Fruit fly (Drosophila melanogaster) whole organism, embryonic: ENCODE results near the gene CG11920.
A peak's percentile ranks its signal among the peaks of the same experiment; 100 is the strongest.

Experiments used
- Aef1 ChIP-seq: fragments of 200-800 bp; sonication (Bioruptor generic); IDR thresholded peaks from 3 replicates; pipeline ENCODE4 v1.3.6; 2022; ENCODE audit warnings: missing biosample characterization, missing genetic modification characterization
- B-H2 ChIP-seq: fragments of 200-800 bp; sonication (Bioruptor generic); optimal IDR thresholded peaks from 2 replicates; lab custom pipeline; 2018; ENCODE audit warnings: missing biosample characterization, mild to moderate bottlenecking, missing genetic modification characterization
- BEAF-32 ChIP-seq: fragments of 200-800 bp; sonication (Bioruptor generic); optimal IDR thresholded peaks from 3 replicates; lab custom pipeline; 2017; ENCODE audit warnings: missing biosample characterization, missing genetic modification characterization, mild to moderate bottlenecking, moderate library complexity, missing genetic modification reagents
- CG12104 ChIP-seq: fragments of 200-800 bp; sonication (Bioruptor generic); optimal IDR thresholded peaks from 3 replicates; lab custom pipeline; 2016; ENCODE audit warnings: missing biosample characterization, missing genetic modification characterization
- CG12219 ChIP-seq: fragments of 200-800 bp; sonication (Bioruptor generic); optimal IDR thresholded peaks from 3 replicates; lab custom pipeline; 2018; ENCODE audit warnings: missing biosample characterization, mild to moderate bottlenecking, missing genetic modification characterization
- CG12744 ChIP-seq: fragments of 200-800 bp; sonication (Bioruptor generic); optimal IDR thresholded peaks from 2 replicates; lab custom pipeline; 2016; ENCODE audit warnings: missing biosample characterization, missing genetic modification characterization
- CG15514 ChIP-seq: fragments of 200-800 bp; sonication (Bioruptor generic); optimal IDR thresholded peaks from 3 replicates; lab custom pipeline; 2017; ENCODE audit warnings: missing biosample characterization, missing genetic modification characterization, mild to moderate bottlenecking, moderate library complexity, missing genetic modification reagents
- CG1603 ChIP-seq: fragments of 200-800 bp; sonication (Bioruptor generic); optimal IDR thresholded peaks from 2 replicates; lab custom pipeline; 2019; ENCODE audit warnings: missing biosample characterization, mild to moderate bottlenecking, missing genetic modification characterization, moderate library complexity
- CG16813 ChIP-seq: fragments of 200-800 bp; sonication (Bioruptor generic); IDR thresholded peaks from 3 replicates; pipeline ENCODE4 v1.3.6; 2022; ENCODE audit warnings: missing biosample characterization, missing genetic modification characterization; ENCODE audit not compliant: partially characterized antibody
- CG16863 ChIP-seq: fragments of 200-800 bp; sonication (Bioruptor generic); optimal IDR thresholded peaks from 3 replicates; lab custom pipeline; 2016; ENCODE audit warnings: missing biosample characterization, missing genetic modification characterization
- CG18599 ChIP-seq: fragments of 200-800 bp; sonication (Bioruptor generic); optimal IDR thresholded peaks from 3 replicates; lab custom pipeline; 2017; ENCODE audit warnings: missing biosample characterization, missing genetic modification characterization, mild to moderate bottlenecking, moderate library complexity, missing genetic modification reagents
- CG18619 ChIP-seq: fragments of 200-800 bp; sonication (Bioruptor generic); optimal IDR thresholded peaks from 3 replicates; lab custom pipeline; 2017; ENCODE audit warnings: missing biosample characterization, mild to moderate bottlenecking, missing genetic modification characterization
- CG31224 ChIP-seq: fragments of 200-800 bp; sonication (Bioruptor generic); IDR thresholded peaks from 2 replicates; pipeline ENCODE4 v1.3.6; 2022; ENCODE audit warnings: missing biosample characterization, missing genetic modification characterization
- CG32767 ChIP-seq: fragments of 200-800 bp; sonication (Bioruptor generic); IDR thresholded peaks from 2 replicates; pipeline ENCODE4 v1.3.6; 2022; ENCODE audit warnings: missing biosample characterization, missing genetic modification characterization
- CG3281 ChIP-seq: fragments of 200-800 bp; sonication (Bioruptor generic); optimal IDR thresholded peaks from 3 replicates; lab custom pipeline; 2017; ENCODE audit warnings: missing biosample characterization, mild to moderate bottlenecking, missing genetic modification characterization
- CG6254 ChIP-seq: fragments of 200-800 bp; sonication (Bioruptor generic); optimal IDR thresholded peaks from 3 replicates; lab custom pipeline; 2017; ENCODE audit warnings: mild to moderate bottlenecking, missing biosample characterization, missing genetic modification reagents, missing genetic modification characterization
- CG8765 ChIP-seq: fragments of 200-800 bp; sonication (Bioruptor generic); IDR thresholded peaks from 2 replicates; pipeline ENCODE4 v1.3.6; 2022; ENCODE audit warnings: missing biosample characterization, missing genetic modification characterization
- CG9932 ChIP-seq: fragments of 200-800 bp; sonication (Bioruptor generic); IDR thresholded peaks from 2 replicates; pipeline ENCODE4 v1.3.6; 2022; ENCODE audit warnings: missing biosample characterization, missing genetic modification characterization
- Dip3 ChIP-seq: fragments of 200-800 bp; sonication (Bioruptor generic); optimal IDR thresholded peaks from 3 replicates; lab custom pipeline; 2016; ENCODE audit warnings: missing biosample characterization, missing genetic modification characterization
- Doc3 ChIP-seq: fragments of 200-800 bp; sonication (Bioruptor generic); IDR thresholded peaks from 3 replicates; pipeline ENCODE4 v1.3.6; 2022; ENCODE audit warnings: missing biosample characterization, missing genetic modification characterization; ENCODE audit not compliant: partially characterized antibody
- Eip74EF ChIP-seq, 2 experiments: fragments of 200-800 bp in 1 of 2; fragments of >200 bp in 1 of 2; sonication (Bioruptor generic) in 1 of 2; optimal IDR thresholded peaks; 2 replicates each; lab custom pipeline; 2017 to 2019; ENCODE audit warnings: missing biosample characterization in 2 of 2, missing genetic modification characterization in 2 of 2, mild to moderate bottlenecking in 1 of 2, moderate library complexity in 1 of 2
- HLH3B ChIP-seq: fragments of 200-800 bp; sonication (Bioruptor generic); IDR thresholded peaks from 2 replicates; pipeline ENCODE4 v1.3.6; 2022; ENCODE audit warnings: missing biosample characterization, missing genetic modification characterization
- HmgD ChIP-seq: fragments of 200-800 bp; sonication (Bioruptor generic); optimal IDR thresholded peaks from 3 replicates; lab custom pipeline; 2016; ENCODE audit warnings: missing biosample characterization, missing genetic modification characterization
- Hr3 ChIP-seq: fragments of 200-800 bp; sonication (Bioruptor generic); optimal IDR thresholded peaks from 3 replicates; lab custom pipeline; 2016; ENCODE audit warnings: missing biosample characterization, missing genetic modification characterization
- Meics ChIP-seq: fragments of 200-800 bp; sonication (Bioruptor generic); optimal IDR thresholded peaks from 2 replicates; lab custom pipeline; 2017; ENCODE audit warnings: missing biosample characterization, mild to moderate bottlenecking, missing genetic modification characterization
- Rx ChIP-seq: fragments of 200-800 bp; sonication (Bioruptor generic); IDR thresholded peaks from 2 replicates; pipeline ENCODE4 v1.3.6; 2022; ENCODE audit warnings: missing biosample characterization, missing genetic modification characterization
- Sox100B ChIP-seq: fragments of 200-800 bp; sonication (Bioruptor generic); optimal IDR thresholded peaks from 3 replicates; lab custom pipeline; 2018; ENCODE audit warnings: missing biosample characterization, mild to moderate bottlenecking, missing genetic modification characterization
- Stat92E ChIP-seq, 3 experiments: fragments of >200 bp in 2 of 3; fragments of 200-800 bp in 1 of 3; sonication (Bioruptor generic) in 1 of 3; optimal IDR thresholded peaks; 2 replicates each; lab custom pipeline; 2017 to 2019; ENCODE audit warnings: missing biosample characterization in 3 of 3, missing genetic modification characterization in 3 of 3, mild to moderate bottlenecking in 1 of 3, moderate library complexity in 1 of 3
- br ChIP-seq: fragments of >200 bp; optimal IDR thresholded peaks from 2 replicates; lab custom pipeline; 2017
- crp ChIP-seq, 2 experiments: fragments of 200-800 bp; sonication (Bioruptor generic); optimal IDR thresholded peaks; 2 replicates in 1 of 2; 3 replicates in 1 of 2; lab custom pipeline; 2017; ENCODE audit warnings: missing biosample characterization in 2 of 2, missing genetic modification characterization in 2 of 2, mild to moderate bottlenecking in 1 of 2, moderate library complexity in 1 of 2
- cwo ChIP-seq: fragments of 200-800 bp; sonication (Bioruptor generic); optimal IDR thresholded peaks from 3 replicates; lab custom pipeline; 2017; ENCODE audit warnings: missing biosample characterization, missing genetic modification characterization, mild to moderate bottlenecking, moderate library complexity, missing genetic modification reagents
- dmrt99B ChIP-seq: fragments of 200-800 bp; sonication (Bioruptor generic); optimal IDR thresholded peaks from 2 replicates; lab custom pipeline; 2018; ENCODE audit warnings: missing biosample characterization, mild to moderate bottlenecking, missing genetic modification characterization, moderate library complexity
- ems ChIP-seq: fragments of 200-800 bp; sonication (Bioruptor generic); optimal IDR thresholded peaks from 3 replicates; lab custom pipeline; 2016; ENCODE audit warnings: missing biosample characterization, missing genetic modification characterization
- hbn ChIP-seq: fragments of 200-800 bp; sonication (Bioruptor generic); IDR thresholded peaks from 2 replicates; pipeline ENCODE4 v1.3.6; 2022; ENCODE audit warnings: missing biosample characterization, missing genetic modification characterization; ENCODE audit not compliant: partially characterized antibody
- hkb ChIP-seq, 2 experiments: fragments of 200-800 bp in 1 of 2; fragments of >200 bp in 1 of 2; sonication (Bioruptor generic) in 1 of 2; IDR thresholded peaks in 1 of 2; optimal IDR thresholded peaks in 1 of 2; 2 replicates each; pipeline versions ENCODE4 v1.3.6 to Lab custom; 2017 to 2022; ENCODE audit warnings: missing biosample characterization in 1 of 2, missing genetic modification characterization in 1 of 2
- kay ChIP-seq: fragments of 200-800 bp; sonication (Bioruptor generic); optimal IDR thresholded peaks from 2 replicates; lab custom pipeline; 2016; ENCODE audit warnings: missing biosample characterization, missing genetic modification characterization
- klu ChIP-seq: fragments of 200-800 bp; sonication (Bioruptor generic); IDR thresholded peaks from 2 replicates; pipeline ENCODE4 v1.3.6; 2022; ENCODE audit warnings: missing biosample characterization, missing genetic modification characterization
- lilli ChIP-seq: fragments of 200-800 bp; sonication (Bioruptor generic); optimal IDR thresholded peaks from 3 replicates; lab custom pipeline; 2016; ENCODE audit warnings: missing biosample characterization, missing genetic modification characterization
- lov ChIP-seq, 2 experiments: fragments of 200-800 bp in 1 of 2; fragments of >200 bp in 1 of 2; sonication (Bioruptor generic) in 1 of 2; IDR thresholded peaks in 1 of 2; optimal IDR thresholded peaks in 1 of 2; 2 replicates in 1 of 2; 3 replicates in 1 of 2; pipeline versions ENCODE4 v1.3.6 to Lab custom; 2017 to 2022; ENCODE audit warnings: missing biosample characterization in 1 of 2, missing genetic modification characterization in 1 of 2
- nerfin-1 ChIP-seq: fragments of 200-800 bp; sonication (Bioruptor generic); optimal IDR thresholded peaks from 3 replicates; lab custom pipeline; 2019; ENCODE audit warnings: missing biosample characterization, mild to moderate bottlenecking, missing genetic modification characterization, moderate library complexity
- odd ChIP-seq: fragments of 200-800 bp; sonication (Bioruptor generic); optimal IDR thresholded peaks from 2 replicates; lab custom pipeline; 2017; ENCODE audit warnings: missing biosample characterization, mild to moderate bottlenecking, missing genetic modification characterization
- pfk ChIP-seq: fragments of 200-800 bp; sonication (Bioruptor generic); optimal IDR thresholded peaks from 2 replicates; lab custom pipeline; 2018; ENCODE audit warnings: missing biosample characterization, mild to moderate bottlenecking, missing genetic modification characterization, moderate library complexity
- pzg ChIP-seq: fragments of 200-800 bp; sonication (Bioruptor generic); optimal IDR thresholded peaks from 3 replicates; lab custom pipeline; 2018; ENCODE audit warnings: missing biosample characterization, mild to moderate bottlenecking, missing genetic modification characterization, moderate library complexity
- sim ChIP-seq: fragments of 200-800 bp; sonication (Bioruptor generic); IDR thresholded peaks from 2 replicates; pipeline ENCODE4 v1.3.6; 2022; ENCODE audit warnings: missing biosample characterization, missing genetic modification characterization
- sob ChIP-seq: fragments of 200-800 bp; sonication (Bioruptor generic); IDR thresholded peaks from 2 replicates; pipeline ENCODE4 v1.3.6; 2022; ENCODE audit warnings: missing biosample characterization, missing genetic modification characterization
- sqz ChIP-seq: fragments of 200-800 bp; sonication (Bioruptor generic); optimal IDR thresholded peaks from 3 replicates; lab custom pipeline; 2018; ENCODE audit warnings: missing biosample characterization, mild to moderate bottlenecking, missing genetic modification characterization
- zf30C ChIP-seq: fragments of 200-800 bp; sonication (Bioruptor generic); optimal IDR thresholded peaks from 3 replicates; lab custom pipeline; 2018; ENCODE audit warnings: missing biosample characterization, mild to moderate bottlenecking, missing genetic modification characterization

Gene CG11920

DNA sequence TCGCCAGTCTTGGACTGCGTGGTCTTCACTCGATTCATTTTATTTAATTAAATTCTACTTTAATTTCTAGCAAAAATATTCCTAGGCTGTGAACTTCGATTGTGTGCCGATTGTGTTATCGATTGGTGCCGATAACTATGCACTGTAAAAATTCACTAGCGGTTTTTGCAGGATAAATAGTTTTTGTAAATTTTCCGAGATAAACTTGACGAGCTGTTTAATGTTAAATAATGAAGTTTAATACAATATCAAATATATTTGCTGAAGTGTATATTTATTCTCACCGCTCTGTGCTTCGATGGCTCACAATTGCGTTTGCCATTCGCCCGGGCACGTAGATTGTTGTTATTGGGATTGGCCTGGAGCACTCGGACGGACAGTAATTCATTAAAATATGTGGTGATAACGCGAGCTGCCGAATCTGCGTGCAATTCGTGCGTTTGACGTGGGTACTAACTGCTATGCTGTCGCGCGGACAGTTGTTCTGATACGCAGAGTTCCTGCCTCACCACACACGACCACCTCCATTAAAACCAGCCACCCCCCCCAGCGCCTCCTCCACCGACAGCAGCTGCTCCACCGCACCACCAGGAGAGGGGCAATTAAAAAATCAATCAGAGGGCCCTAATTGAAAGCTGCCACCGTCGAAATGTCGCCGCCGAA is 49.7 kb upstream of the CG11920 start, which contains the start of the genes EMC6 and Hr96 (continued):
- TF ChIP-seq Stat92E (GFP tag; optimal IDR thresholded peaks at IDR 0.05; lab: Kevin White, UChicago) (peak in 1 of 3 experiments; percentile 54), hbn (peak; percentile 45), CG12744 (GFP tag; lab: Kevin White, UChicago) (peak; percentile 94), CG15514 (GFP tag; lab: Kevin White, UChicago) (peak; percentile 92), nerfin-1 (peak; percentile 86), Dip3 (GFP tag; lab: Kevin White, UChicago) (peak; percentile 94), CG3281 (GFP tag; lab: Kevin White, UChicago) (peak; percentile 91), sim (GFP tag; lab: Robert Waterston, UW) (peak; percentile 80), Eip74EF (GFP tag; optimal IDR thresholded peaks at IDR 0.05; lab: Kevin White, UChicago) (no peak), CG9932 (GFP tag; lab: Robert Waterston, UW) (peak; percentile 97), kay (GFP tag; lab: Kevin White, UChicago) (peak; percentile 93), CG6254 (peak; percentile 78), BEAF-32 (GFP tag; lab: Kevin White, UChicago) (peak; percentile 66), HLH3B (GFP tag; lab: Robert Waterston, UW) (peak; percentile 92), sqz (no peak), zf30C (peak; percentile 99), B-H2 (GFP tag; lab: Kevin White, UChicago) (peak; percentile 96), br (lab: Kevin White, UChicago) (no peak), Hr3 (GFP tag; lab: Kevin White, UChicago) (peak; percentile 93), sob (GFP tag; lab: Robert Waterston, UW) (peak; percentile 96), Sox100B (GFP tag; lab: Kevin White, UChicago) (no peak), CG1603 (tag; lab: Kevin White, UChicago) (peak; percentile 97), Aef1 (GFP tag; lab: Robert Waterston, UW) (peak; percentile 98), CG16863 (peak; percentile 89), cwo (GFP tag; lab: Kevin White, UChicago) (peak; percentile 82), pzg (peak; percentile 88), pfk (peak; percentile 29), Doc3 (GFP tag; lab: Robert Waterston, UW) (peak; percentile 55; the same call in 1 of the 3 replicates), CG16813 (GFP tag; lab: Robert Waterston, UW) (peak; percentile 74), lov (optimal IDR thresholded peaks at IDR 0.05; lab: Kevin White, UChicago) (no peak), lov (GFP tag; IDR thresholded peaks at IDR 0.05; lab: Robert Waterston, UW) (peak; percentile 89), CG18619 (GFP tag; lab: Kevin White, UChicago) (peak; percentile 91), dmrt99B (no peak), CG12104 (peak; percentile 85), ems (GFP tag; lab: Kevin White, UChicago) (peak; percentile 96), CG12219 (GFP tag; lab: Kevin White, UChicago) (peak; percentile 86), CG32767 (GFP tag; lab: Robert Waterston, UW) (peak; percentile 87), Meics (peak; percentile 94), Rx (GFP tag; lab: Robert Waterston, UW) (peak; percentile 89), crp (GFP tag; optimal IDR thresholded peaks at IDR 0.05; lab: Kevin White, UChicago) (peak in 1 of 2 experiments; percentile 71), klu (GFP tag; lab: Robert Waterston, UW) (peak; percentile 88), CG31224 (peak; percentile 83), lilli (GFP tag; lab: Kevin White, UChicago) (peak; percentile 98), HmgD (peak; percentile 55), CG18599 (GFP tag; lab: Kevin White, UChicago) (peak; percentile 96), odd (GFP tag; lab: Kevin White, UChicago) (peak; percentile 79), hkb (optimal IDR thresholded peaks at IDR 0.05; lab: Kevin White, UChicago) (no peak), hkb (GFP tag; IDR thresholded peaks at IDR 0.05; lab: Robert Waterston, UW) (peak; percentile 91), CG8765 (GFP tag; lab: Robert Waterston, UW) (peak; percentile 89)
